Worm (Caenorhabditis elegans) whole organism, L2 larva: ENCODE measurements around the gene ugt-12.

Experiments used
- R02D3.7 ChIP-seq: fragments of 150-350 bp; optimal IDR thresholded peaks from 2 replicates; lab custom pipeline; 2014; ENCODE audit warnings: missing biosample characterization, missing genetic modification characterization
- aly-2 ChIP-seq: fragments of 150-350 bp; optimal IDR thresholded peaks from 2 replicates; lab custom pipeline; 2014; ENCODE audit warnings: missing biosample characterization, missing genetic modification characterization
- ama-1 ChIP-seq: fragments of 150-350 bp; optimal IDR thresholded peaks from 2 replicates; lab custom pipeline; 2018; ENCODE audit warnings: inconsistent platforms
- egl-27 ChIP-seq: sonication (generic microtip); optimal IDR thresholded peaks from 3 replicates; lab custom pipeline; 2017; ENCODE audit warnings: missing biosample characterization, missing genetic modification reagents, missing genetic modification characterization
- elt-3 ChIP-seq: sonication (generic microtip); optimal IDR thresholded peaks from 2 replicates; lab custom pipeline; 2017; ENCODE audit warnings: missing biosample characterization, missing genetic modification characterization
- lin-39 ChIP-seq: fragments of 150-350 bp; optimal IDR thresholded peaks from 2 replicates; lab custom pipeline; 2014; ENCODE audit warnings: missing biosample characterization, missing genetic modification reagents, missing genetic modification characterization
- lsy-2 ChIP-seq, 2 experiments: fragments of 150-350 bp in 1 of 2; sonication (generic microtip) in 1 of 2; optimal IDR thresholded peaks; 2 replicates each; lab custom pipeline; 2014 to 2017; ENCODE audit warnings: missing biosample characterization in 2 of 2, missing genetic modification characterization in 2 of 2
- mdl-1 ChIP-seq, 2 experiments: fragments of 150-350 bp in 1 of 2; sonication (generic microtip) in 1 of 2; optimal IDR thresholded peaks; 2 replicates each; lab custom pipeline; 2017; ENCODE audit warnings: missing biosample characterization in 2 of 2, missing genetic modification characterization in 2 of 2
- skn-1 ChIP-seq: sonication (generic microtip); optimal IDR thresholded peaks from 2 replicates; lab custom pipeline; 2017; ENCODE audit warnings: missing biosample characterization, missing genetic modification characterization
- ztf-11 ChIP-seq: sonication (generic microtip); optimal IDR thresholded peaks from 2 replicates; lab custom pipeline; 2017; ENCODE audit warnings: missing biosample characterization, missing genetic modification characterization

ce11 chrV:4932814-4933213 lies 43.4 kb upstream of the ugt-12 start, which contains the start of gene C02E7.10:
- TF ChIP-seq aly-2 (tag; lab: Kevin White, UChicago) (no peak), lsy-2 (tag; optimal IDR thresholded peaks at IDR 0.05; lab: Kevin White, UChicago) (no peak), mdl-1 (tag; optimal IDR thresholded peaks at IDR 0.05; lab: Kevin White, UChicago) (no peak), ama-1 (lab: Kevin White, UChicago) (no peak), skn-1 (tag; lab: Kevin White, UChicago) (no peak), egl-27 (tag; lab: Kevin White, UChicago) (no peak), lin-39 (tag; lab: Kevin White, UChicago) (no peak), ztf-11 (tag; lab: Kevin White, UChicago) (no peak), elt-3 (tag; lab: Kevin White, UChicago) (no peak), R02D3.7 (tag; lab: Kevin White, UChicago) (no peak)
